Fruit fly (Drosophila melanogaster) whole organism: ENCODE results near the gene CLIP-190.

ENCODE experiments used
- CG8478 ChIP-seq: fragments of >200 bp; optimal IDR thresholded peaks from 2 replicates; lab custom pipeline; 2018; ENCODE audit warnings: inconsistent platforms
- Dll ChIP-seq: fragments of >200 bp; optimal IDR thresholded peaks from 2 replicates; lab custom pipeline; 2017
- pan ChIP-seq: fragments of >200 bp; optimal IDR thresholded peaks from 2 replicates; lab custom pipeline; 2017

DNA sequence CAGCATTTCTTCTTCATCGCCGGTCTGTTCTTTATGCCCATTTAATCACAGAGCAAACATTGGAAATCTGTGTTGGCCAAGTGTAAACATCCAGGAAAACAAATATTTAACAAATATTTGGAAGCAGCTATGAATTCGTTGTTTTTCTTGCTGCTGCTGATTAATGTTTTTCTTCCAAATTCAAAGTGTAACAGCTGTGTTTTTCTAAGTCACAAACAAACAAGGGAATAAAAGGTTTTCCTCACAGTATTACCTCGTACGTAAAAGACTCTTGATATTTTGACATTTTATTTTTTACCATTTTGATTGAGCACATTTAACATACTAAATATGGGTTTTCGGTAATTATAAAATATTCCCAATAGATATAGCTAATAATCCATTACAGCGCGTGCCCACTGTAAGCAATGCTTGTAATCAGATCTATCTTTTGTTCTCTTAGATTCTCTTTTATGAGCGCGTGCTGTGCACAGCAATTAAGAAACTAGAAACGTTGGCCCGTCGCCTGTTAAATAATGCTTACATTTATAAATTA lies 5.7 kb upstream of the CLIP-190 start:
- no peak for TF ChIP-seq pan (lab: Kevin White, UChicago)
- TF ChIP-seq CG8478 (lab: Kevin White, UChicago), result no peak
- no peak for TF ChIP-seq Dll (lab: Kevin White, UChicago)
